Worm (Caenorhabditis elegans) whole organism, L4 larva: ENCODE results near the gene R07E3.7.
A peak's percentile ranks its signal among the peaks of the same experiment; 100 is the strongest.

Source experiments
- D1046.2 ChIP-seq: fragments of 200-800 bp; sonication (Bioruptor generic); IDR thresholded peaks from 2 replicates; pipeline ENCODE4 v1.3.6; 2022; ENCODE audit warnings: missing genetic modification characterization, missing compliant biosample characterization
- F26F4.8 ChIP-seq: fragments of 200-800 bp; sonication (Bioruptor generic); conservative IDR thresholded peaks from 2 replicates; pipeline ENCODE4 v1.3.6; 2022; ENCODE audit warnings: missing genetic modification characterization, missing compliant biosample characterization
- F44E2.7 ChIP-seq: fragments of 200-800 bp; sonication (Bioruptor generic); IDR thresholded peaks from 2 replicates; pipeline ENCODE4 v2.1.2; 2022; ENCODE audit warnings: missing genetic modification characterization, missing compliant biosample characterization
- T26A8.4 ChIP-seq: fragments of 200-800 bp; sonication (Bioruptor generic); IDR thresholded peaks from 2 replicates; pipeline ENCODE4 v1.3.6; 2022; ENCODE audit warnings: missing genetic modification characterization, missing compliant biosample characterization
- ZK337.2 ChIP-seq: fragments of 200-800 bp; sonication (Bioruptor generic); IDR thresholded peaks from 2 replicates; pipeline ENCODE4 v1.3.6; 2022; ENCODE audit warnings: missing genetic modification reagents, missing genetic modification characterization, missing compliant biosample characterization
- ZK546.5 ChIP-seq, 2 experiments: sonication (generic microtip); optimal IDR thresholded peaks; 2 replicates each; lab custom pipeline; 2017; ENCODE audit warnings: missing biosample characterization in 2 of 2, missing genetic modification characterization in 2 of 2
- aha-1 ChIP-seq: fragments of 150-350 bp; peaks from one replicate; lab custom pipeline; 2014; ENCODE audit warnings: missing biosample characterization, missing genetic modification characterization
- ceh-32 ChIP-seq: sonication (generic microtip); optimal IDR thresholded peaks from 2 replicates; lab custom pipeline; 2016; ENCODE audit warnings: mild to moderate bottlenecking, missing genetic modification characterization, missing compliant biosample characterization; ENCODE audit not compliant: poor library complexity
- ces-1 ChIP-seq: fragments of 150-350 bp; sonication (generic microtip); optimal IDR thresholded peaks from 4 replicates; lab custom pipeline; 2014; ENCODE audit warnings: missing biosample characterization, missing genetic modification reagents, missing genetic modification characterization
- dmd-6 ChIP-seq: fragments of 200-800 bp; sonication (Bioruptor generic); IDR thresholded peaks from 2 replicates; pipeline ENCODE4 v1.3.6; 2022; ENCODE audit warnings: missing genetic modification reagents, missing genetic modification characterization, missing compliant biosample characterization
- dve-1 ChIP-seq: sonication (generic microtip); optimal IDR thresholded peaks from 2 replicates; lab custom pipeline; 2017; ENCODE audit warnings: antibody characterized with exemption, mild to moderate bottlenecking, missing genetic modification characterization, missing compliant biosample characterization; ENCODE audit not compliant: insufficient read depth
- gei-8 ChIP-seq: fragments of 200-800 bp; sonication (Bioruptor generic); optimal IDR thresholded peaks from 2 replicates; lab custom pipeline; 2018; ENCODE audit warnings: mild to moderate bottlenecking, missing genetic modification characterization, missing compliant biosample characterization
- hif-1 ChIP-seq, 2 experiments: sonication (generic microtip); optimal IDR thresholded peaks; 2 replicates each; lab custom pipeline; 2016 to 2017; ENCODE audit warnings: missing compliant biosample characterization in 2 of 2, missing genetic modification characterization in 2 of 2, missing genetic modification reagents in 2 of 2, missing genotype in 2 of 2, mild to moderate bottlenecking in 1 of 2
- hlh-11 ChIP-seq: fragments of 200-800 bp; sonication (Bioruptor generic); optimal IDR thresholded peaks from 2 replicates; lab custom pipeline; 2018; ENCODE audit warnings: mild to moderate bottlenecking, missing genetic modification characterization, missing compliant biosample characterization
- hlh-30 ChIP-seq: sonication (generic microtip); optimal IDR thresholded peaks from 2 replicates; lab custom pipeline; 2017; ENCODE audit warnings: antibody characterized with exemption, mild to moderate bottlenecking, missing genetic modification characterization, missing compliant biosample characterization; ENCODE audit not compliant: insufficient read depth
- hmg-1.1 ChIP-seq: fragments of 200-800 bp; sonication (Bioruptor generic); IDR thresholded peaks from 2 replicates; pipeline ENCODE4 v1.3.6; 2022; ENCODE audit warnings: missing genetic modification reagents, missing genetic modification characterization, missing compliant biosample characterization
- lim-7 ChIP-seq: fragments of 200-800 bp; sonication (Bioruptor generic); IDR thresholded peaks from 2 replicates; pipeline ENCODE4 v1.3.6; 2022; ENCODE audit warnings: missing genetic modification characterization, missing compliant biosample characterization
- lsy-2 ChIP-seq, 2 experiments: fragments of 150-350 bp in 1 of 2; sonication (generic microtip) in 1 of 2; optimal IDR thresholded peaks; 2 replicates each; lab custom pipeline; 2014 to 2017; ENCODE audit warnings: missing biosample characterization in 2 of 2, missing genetic modification characterization in 2 of 2
- madf-5 ChIP-seq, 2 experiments: fragments of 200-800 bp; sonication (Bioruptor generic); IDR thresholded peaks; 2 replicates each; pipeline ENCODE4 v1.3.6; 2022; ENCODE audit warnings: missing compliant biosample characterization in 2 of 2, missing genetic modification characterization in 2 of 2
- mdl-1 ChIP-seq, 2 experiments: fragments of 150-350 bp in 1 of 2; sonication (generic microtip) in 1 of 2; optimal IDR thresholded peaks; 2 replicates each; lab custom pipeline; 2014 to 2017; ENCODE audit warnings: missing biosample characterization in 2 of 2, missing genetic modification characterization in 2 of 2
- mep-1 ChIP-seq: fragments of 150-350 bp; sonication (generic microtip); optimal IDR thresholded peaks from 3 replicates; lab custom pipeline; 2014; ENCODE audit warnings: missing biosample characterization, missing genetic modification characterization
- mes-2 ChIP-seq: sonication (generic microtip); optimal IDR thresholded peaks from 2 replicates; lab custom pipeline; 2016; ENCODE audit warnings: missing genotype, mild to moderate bottlenecking, missing genetic modification characterization, missing compliant biosample characterization; ENCODE audit not compliant: poor library complexity, severe bottlenecking
- nhr-102 ChIP-seq: sonication (generic microtip); optimal IDR thresholded peaks from 2 replicates; lab custom pipeline; 2016; ENCODE audit warnings: mild to moderate bottlenecking, missing genetic modification characterization, moderate library complexity, missing compliant biosample characterization
- nhr-28 ChIP-seq: fragments of 150-350 bp; optimal IDR thresholded peaks from 2 replicates; lab custom pipeline; 2014; ENCODE audit warnings: missing biosample characterization, missing genetic modification characterization
- nhr-6 ChIP-seq: fragments of 150-350 bp; optimal IDR thresholded peaks from 2 replicates; lab custom pipeline; 2014; ENCODE audit warnings: missing biosample characterization, missing genetic modification characterization
- php-3 ChIP-seq: fragments of 200-800 bp; sonication (Bioruptor generic); IDR thresholded peaks from 2 replicates; pipeline ENCODE4 v1.3.6; 2022; ENCODE audit warnings: missing genetic modification reagents, missing genetic modification characterization, missing compliant biosample characterization
- pqm-1 ChIP-seq: sonication (generic microtip); optimal IDR thresholded peaks from 2 replicates; lab custom pipeline; 2017; ENCODE audit warnings: missing biosample characterization, missing genetic modification characterization
- rbr-2 ChIP-seq: sonication (generic microtip); optimal IDR thresholded peaks from 2 replicates; lab custom pipeline; 2016; ENCODE audit warnings: missing genotype, missing genetic modification characterization, missing compliant biosample characterization
- snpc-1.2 ChIP-seq: fragments of 200-800 bp; sonication (Bioruptor generic); IDR thresholded peaks from 2 replicates; pipeline ENCODE4 v1.3.6; 2022; ENCODE audit warnings: missing genetic modification reagents, missing genetic modification characterization, missing compliant biosample characterization
- snpc-4 ChIP-seq: fragments of 150-350 bp; optimal IDR thresholded peaks from 2 replicates; lab custom pipeline; 2014; ENCODE audit warnings: missing biosample characterization, missing genetic modification characterization
- unc-62 ChIP-seq, 3 experiments: fragments of 150-350 bp in 1 of 3; sonication (generic microtip); optimal IDR thresholded peaks in 2 of 3; peaks in 1 of 3; 1 replicate in 1 of 3; 2 replicates in 2 of 3; lab custom pipeline; 2014 to 2017; ENCODE audit warnings: missing biosample characterization in 3 of 3, missing genetic modification characterization in 3 of 3, missing genetic modification reagents in 3 of 3, missing genotype in 1 of 3

The R07E3.7 gene

DNA sequence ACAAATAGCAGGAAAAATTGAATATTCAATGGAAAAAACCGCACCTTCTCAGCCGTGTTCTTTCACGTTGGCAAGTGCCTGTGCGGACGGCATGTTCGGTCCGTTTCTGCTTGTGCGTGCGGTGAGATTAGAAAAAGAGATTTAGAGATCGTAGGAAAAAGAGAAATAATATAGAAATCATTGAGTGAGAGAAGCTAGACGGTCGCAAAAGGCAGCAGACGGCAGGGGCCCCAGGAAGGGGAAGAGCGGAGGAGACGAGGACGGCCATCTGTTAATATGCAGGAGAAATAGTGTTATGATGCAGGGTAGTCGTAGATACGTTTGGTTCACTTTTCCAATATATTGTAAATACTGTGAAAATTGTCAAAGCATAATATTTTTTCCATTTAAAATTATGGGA lies 17.0 kb upstream of the R07E3.7 start, which contains the start of gene Y49A10A.2:
Gene Y49A10A.2 (minus strand): TSS at position 109 of the 400 bp plus-strand sequence.
- TF ChIP-seq hmg-1.1 (GFP tag; lab: Robert Waterston, UW) = peak; percentile 31; the same call in 1 of the 2 replicates
- peak; percentile 1 for TF ChIP-seq mep-1 (tag; lab: Kevin White, UChicago)
- no peak for TF ChIP-seq lim-7 (GFP tag; lab: Robert Waterston, UW)
- TF ChIP-seq ces-1 (GFP tag; lab: Kevin White, UChicago) = no peak
- no peak for TF ChIP-seq ceh-32 (tag; lab: Kevin White, UChicago)
- TF ChIP-seq rbr-2 (tag; lab: Kevin White, UChicago) = peak; percentile 41
- no peak for TF ChIP-seq nhr-6 (tag; lab: Kevin White, UChicago)
- no peak for TF ChIP-seq snpc-1.2 (GFP tag; lab: Robert Waterston, UW)
- no peak for TF ChIP-seq F44E2.7 (GFP tag; lab: Robert Waterston, UW)
- no peak for TF ChIP-seq ZK546.5 (tag; optimal IDR thresholded peaks at IDR 0.05; lab: Kevin White, UChicago)
- TF ChIP-seq hlh-11 (tag; lab: Kevin White, UChicago) = peak; percentile 33
- 0 out of 2 replicates have a peak, but pooled peaks have one; percentile 9 for TF ChIP-seq dmd-6 (GFP tag; lab: Robert Waterston, UW)
- peak; percentile 1 for TF ChIP-seq dve-1
- peak in 1 of 2 experiments; percentile 3 for TF ChIP-seq hif-1 (tag; optimal IDR thresholded peaks at IDR 0.05; lab: Kevin White, UChicago)
- no peak for TF ChIP-seq php-3 (GFP tag; lab: Robert Waterston, UW)
- no peak for TF ChIP-seq gei-8 (GFP tag; lab: Kevin White, UChicago)
- peak; percentile 66 for TF ChIP-seq mes-2 (tag; lab: Kevin White, UChicago)
- peak in 1 of 2 experiments; percentile 24 for TF ChIP-seq mdl-1 (tag; optimal IDR thresholded peaks at IDR 0.05; lab: Kevin White, UChicago)
- TF ChIP-seq D1046.2 (GFP tag; lab: Robert Waterston, UW) = no peak
- TF ChIP-seq hlh-30 (tag; lab: Kevin White, UChicago) = peak; percentile 10
- no peak for TF ChIP-seq madf-5 (GFP tag; IDR thresholded peaks at IDR 0.05; lab: Robert Waterston, UW)
- no peak for TF ChIP-seq ZK337.2 (GFP tag; lab: Robert Waterston, UW)
- TF ChIP-seq nhr-102 = no peak
- no peak for TF ChIP-seq T26A8.4 (GFP tag; lab: Robert Waterston, UW)
- peak in 1 of 2 experiments; percentile 4 for TF ChIP-seq lsy-2 (tag; optimal IDR thresholded peaks at IDR 0.05; lab: Kevin White, UChicago)

DNA sequence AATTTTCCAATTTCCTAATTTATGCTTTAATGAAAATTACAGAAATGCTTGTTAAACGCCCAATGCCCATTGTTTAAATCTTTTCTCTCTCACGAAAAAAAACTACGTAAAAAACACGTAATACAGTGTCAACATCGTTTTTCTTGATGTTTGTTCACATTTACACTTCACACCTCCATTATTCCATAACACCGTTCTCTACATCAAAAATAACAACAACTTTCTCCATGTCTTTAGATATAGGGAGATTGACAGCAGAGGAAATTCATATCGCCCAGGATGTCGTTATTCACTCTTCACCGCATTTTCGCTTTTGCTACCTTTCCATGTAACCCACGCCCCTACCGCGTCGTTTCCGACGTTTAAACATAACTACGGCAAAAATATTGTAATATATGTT lies 2.5 kb upstream of the R07E3.7 start, which contains the start of gene efhc-1:
Gene efhc-1 (plus strand): TSS at position 301 of the 400 bp plus-strand sequence.
- TF ChIP-seq aha-1 (tag; lab: Kevin White, UChicago) = peak; percentile 51
- TF ChIP-seq hmg-1.1 (GFP tag; lab: Robert Waterston, UW) = no peak
- no peak for TF ChIP-seq F26F4.8 (GFP tag; lab: Robert Waterston, UW)
- TF ChIP-seq F44E2.7 (GFP tag; lab: Robert Waterston, UW) = no peak
- TF ChIP-seq madf-5 (GFP tag; IDR thresholded peaks at IDR 0.05; lab: Robert Waterston, UW) = no peak
- no peak for TF ChIP-seq hlh-30 (tag; lab: Kevin White, UChicago)

ce11 chrX:10353857-10354256 lies 1.7 kb downstream of the R07E3.7 start:
- peak in 1 of 2 experiments; percentile 28 for TF ChIP-seq unc-62 (GFP tag; optimal IDR thresholded peaks at IDR 0.05 in 1 of 2; lab: Kevin White, UChicago)
- TF ChIP-seq unc-62 (tag; optimal IDR thresholded peaks at IDR 0.05; lab: Kevin White, UChicago) = no peak
- no peak for TF ChIP-seq snpc-4 (tag; lab: Kevin White, UChicago)

ce11 chrX:10350151-10350550 lies 5.4 kb downstream of the R07E3.7 start:
- TF ChIP-seq pqm-1 (tag; lab: Kevin White, UChicago) = no peak
- TF ChIP-seq nhr-28 (tag; lab: Kevin White, UChicago) = peak; percentile 21
- TF ChIP-seq ZK546.5 (tag; optimal IDR thresholded peaks at IDR 0.05; lab: Kevin White, UChicago) = no peak
- TF ChIP-seq aha-1 (tag; lab: Kevin White, UChicago) = peak; percentile 90
- TF ChIP-seq, all 104 proteins: peak for 2
